Worm (Caenorhabditis elegans): Measurements from ENCODE around the gene rpn-7.

rpn-7 gene

ce11 chrIV:9316068-9316681, at the start of gene rpn-7, which contains the start of gene F49C12.9:
Gene rpn-7, plus strand, starts transcription at chrIV:9316631.
Gene F49C12.9, minus strand, starts transcription at chrIV:9316215.
- peak; percentile 30 for TF ChIP-seq hlh-11 (tag; optimal IDR thresholded peaks at IDR 0.05)
- TF ChIP-seq zfp-3 (GFP tag; conservative IDR thresholded peaks at IDR 0.05): no peak
- no peak for TF ChIP-seq lsy-2 (tag; optimal IDR thresholded peaks at IDR 0.05)
- TF ChIP-seq lin-39 (tag; optimal IDR thresholded peaks at IDR 0.05): no peak
- no peak for TF ChIP-seq ceh-28 (tag; optimal IDR thresholded peaks at IDR 0.05)
- TF ChIP-seq nhr-28 (tag; optimal IDR thresholded peaks at IDR 0.05): no peak
- no peak for TF ChIP-seq saeg-2 (GFP tag; IDR thresholded peaks at IDR 0.05)
- no peak for TF ChIP-seq spr-1 (tag; optimal IDR thresholded peaks at IDR 0.05)
- TF ChIP-seq madf-5 (GFP tag; IDR thresholded peaks at IDR 0.05): no peak
- no peak for TF ChIP-seq lin-1 (GFP tag; IDR thresholded peaks at IDR 0.05)
- TF ChIP-seq unc-62 (GFP tag; optimal IDR thresholded peaks at IDR 0.05 in 1 of 2): peak in 1 of 2 experiments; percentile 21
- TF ChIP-seq unc-62 (tag; optimal IDR thresholded peaks at IDR 0.05): no peak
- no peak for TF ChIP-seq ceh-82 (tag; optimal IDR thresholded peaks at IDR 0.05)
- no peak for TF ChIP-seq ceh-32 (tag; optimal IDR thresholded peaks at IDR 0.05; ENCODE audit: poor library complexity)
- no peak for TF ChIP-seq nhr-42 (GFP tag; IDR thresholded peaks at IDR 0.05)
- no peak for TF ChIP-seq skn-1 (tag; optimal IDR thresholded peaks at IDR 0.05)
- TF ChIP-seq rbr-2 (tag; optimal IDR thresholded peaks at IDR 0.05): peak; percentile 19
- no peak for TF ChIP-seq daf-16 (GFP tag; optimal IDR thresholded peaks at IDR 0.05)
- peak; percentile 12 for TF ChIP-seq daf-16 (tag; optimal IDR thresholded peaks at IDR 0.05)
- TF ChIP-seq ztf-11 (tag; optimal IDR thresholded peaks at IDR 0.05): no peak
- TF ChIP-seq daf-12 (tag; optimal IDR thresholded peaks at IDR 0.05): no peak
- no peak for TF ChIP-seq unc-130 (GFP tag; optimal IDR thresholded peaks at IDR 0.05)
- no peak for TF ChIP-seq tra-1 (GFP tag; IDR thresholded peaks at IDR 0.05)
- TF ChIP-seq Y105C5A.15 (GFP tag; IDR thresholded peaks at IDR 0.05): no peak
- TF ChIP-seq nhr-48 (tag; optimal IDR thresholded peaks at IDR 0.05): no peak
- no peak for TF ChIP-seq nhr-11 (tag; optimal IDR thresholded peaks at IDR 0.05)
- TF ChIP-seq ctbp-1 (GFP tag; IDR thresholded peaks at IDR 0.05): 0 out of 2 replicates have a peak, but pooled peaks have one; percentile 9
- no peak for TF ChIP-seq D1046.2 (GFP tag; IDR thresholded peaks at IDR 0.05)
- no peak for TF ChIP-seq daf-8 (GFP tag; IDR thresholded peaks at IDR 0.05)
- TF ChIP-seq nhr-102 (tag; optimal IDR thresholded peaks at IDR 0.05): no peak
- TF ChIP-seq daf-19 (GFP tag; conservative IDR thresholded peaks at IDR 0.05): no peak
- TF ChIP-seq pha-4 (GFP tag; IDR thresholded peaks at IDR 0.05): no peak
- no peak for TF ChIP-seq pha-4 (tag; optimal IDR thresholded peaks at IDR 0.05)
- TF ChIP-seq dpl-1 (GFP tag; optimal IDR thresholded peaks at IDR 0.05): peak; percentile 47
- TF ChIP-seq jun-1 (tag; optimal IDR thresholded peaks at IDR 0.05): no peak
- no peak for TF ChIP-seq zip-2 (tag; optimal IDR thresholded peaks at IDR 0.05)
- no peak for TF ChIP-seq unc-39 (tag; optimal IDR thresholded peaks at IDR 0.05)
- no peak for TF ChIP-seq dmd-8 (GFP tag; IDR thresholded peaks at IDR 0.05)
- no peak for TF ChIP-seq php-3 (GFP tag; IDR thresholded peaks at IDR 0.05)
- TF ChIP-seq arid-1 (GFP tag; conservative IDR thresholded peaks at IDR 0.05): no peak
- TF ChIP-seq nhr-111 (GFP tag; optimal IDR thresholded peaks at IDR 0.05): no peak
- peak in 1 of 2 experiments; percentile 9 for TF ChIP-seq mdl-1 (tag; optimal IDR thresholded peaks at IDR 0.05)
- no peak for TF ChIP-seq lin-15B (tag; optimal IDR thresholded peaks at IDR 0.05)
- TF ChIP-seq T20F7.1 (GFP tag; optimal IDR thresholded peaks at IDR 0.05): peak; percentile 3
- peak; percentile 19 for TF ChIP-seq fkh-10 (GFP tag; optimal IDR thresholded peaks at IDR 0.05)
- peak; percentile 19 for TF ChIP-seq dve-1 (tag; optimal IDR thresholded peaks at IDR 0.05; ENCODE audit: insufficient read depth)
- TF ChIP-seq lin-13 (GFP tag; optimal IDR thresholded peaks at IDR 0.05): no peak
- no peak for TF ChIP-seq madf-9 (GFP tag; conservative IDR thresholded peaks at IDR 0.05)
- TF ChIP-seq cey-2 (tag; optimal IDR thresholded peaks at IDR 0.05; ENCODE audit: borderline replicate concordance, insufficient read depth): no peak
- no peak for TF ChIP-seq tag-97 (GFP tag; IDR thresholded peaks at IDR 0.05)
- no peak for TF ChIP-seq sdz-12 (GFP tag; optimal IDR thresholded peaks at IDR 0.05)
- TF ChIP-seq mes-2 (tag; optimal IDR thresholded peaks at IDR 0.05; ENCODE audit: poor library complexity, severe bottlenecking): peak; percentile 83

Data from whole organism, L4 larva.